Fruit fly (Drosophila melanogaster): Measurements from ENCODE around the gene Or33a.

Or33a gene

dm6 chr2L:11902483-11902882, 31.8 kb upstream of the Or33a start (continued):
- TF ChIP-seq z (GFP tag; IDR thresholded peaks at IDR 0.05) (no peak), CG15514 (GFP tag; optimal IDR thresholded peaks at IDR 0.05) (peak; percentile 23), CG12659 (GFP tag; optimal IDR thresholded peaks at IDR 0.05) (peak; percentile 3), CG13123 (GFP tag; optimal IDR thresholded peaks at IDR 0.05) (no peak), tap (tag; optimal IDR thresholded peaks at IDR 0.05) (no peak), CG1529 (GFP tag; optimal IDR thresholded peaks at IDR 0.05) (no peak), Ssrp (tag; optimal IDR thresholded peaks at IDR 0.05) (no peak), ci (GFP tag; IDR thresholded peaks at IDR 0.05) (0 out of 3 replicates have a peak, but pooled peaks have one; percentile 41), lab (GFP tag; optimal IDR thresholded peaks at IDR 0.05) (peak; percentile 69), CG4730 (GFP tag; IDR thresholded peaks at IDR 0.05) (no peak), NfI (GFP tag; optimal IDR thresholded peaks at IDR 0.05) (peak; percentile 34), Opbp (GFP tag; IDR thresholded peaks at IDR 0.05; ENCODE audit: partially characterized antibody) (no peak), CG18619 (GFP tag; optimal IDR thresholded peaks at IDR 0.05) (peak; percentile 22), Side (GFP tag; optimal IDR thresholded peaks at IDR 0.05) (no peak), gt (GFP tag; IDR thresholded peaks at IDR 0.05) (no peak), tna (GFP tag; IDR thresholded peaks at IDR 0.05; ENCODE audit: partially characterized antibody) (no peak), Atf6 (GFP tag; IDR thresholded peaks at IDR 0.05) (0 out of 2 replicates have a peak, but pooled peaks have one; percentile 19), D19B (GFP tag; optimal IDR thresholded peaks at IDR 0.05) (peak; percentile 8), Hmx (GFP tag; optimal IDR thresholded peaks at IDR 0.05) (no peak), bab2 (GFP tag; optimal IDR thresholded peaks at IDR 0.05) (no peak), CG8478 (optimal IDR thresholded peaks at IDR 0.05) (no peak), D19A (tag; optimal IDR thresholded peaks at IDR 0.05) (no peak), CG6689 (GFP tag; IDR thresholded peaks at IDR 0.05) (peak; percentile 47; the same call in 1 of the 2 replicates), Dfd (GFP tag; optimal IDR thresholded peaks at IDR 0.05) (no peak), Fer3 (tag; optimal IDR thresholded peaks at IDR 0.05) (peak; percentile 33), CG12104 (GFP tag; optimal IDR thresholded peaks at IDR 0.05) (no peak), dmrt99B (tag; optimal IDR thresholded peaks at IDR 0.05) (peak; percentile 21), lov (optimal IDR thresholded peaks at IDR 0.05) (no peak), lov (GFP tag; IDR thresholded peaks at IDR 0.05) (no peak), CoRest (tag; optimal IDR thresholded peaks at IDR 0.05) (peak; percentile 19), ato (GFP tag; IDR thresholded peaks at IDR 0.05; ENCODE audit: partially characterized antibody) (no peak), CG10366 (GFP tag; IDR thresholded peaks at IDR 0.05) (no peak; the same call in 1 of the 2 replicates), Doc3 (GFP tag; IDR thresholded peaks at IDR 0.05; ENCODE audit: partially characterized antibody) (no peak), Hand (GFP tag; optimal IDR thresholded peaks at IDR 0.05) (no peak), en (GFP tag; optimal IDR thresholded peaks at IDR 0.05) (no peak), CG10321 (GFP tag; IDR thresholded peaks at IDR 0.05) (no peak), vfl (GFP tag; optimal IDR thresholded peaks at IDR 0.05) (no peak), CG7839 (tag; optimal IDR thresholded peaks at IDR 0.05) (peak; percentile 40), klu (GFP tag; IDR thresholded peaks at IDR 0.05) (no peak), Ets65A (GFP tag) (no peak), CG10959 (GFP tag; IDR thresholded peaks at IDR 0.05) (no peak), Bgb (GFP tag; IDR thresholded peaks at IDR 0.05; ENCODE audit: partially characterized antibody) (no peak), Hsf (GFP tag; optimal IDR thresholded peaks at IDR 0.05) (no peak), mld (GFP tag; IDR thresholded peaks at IDR 0.05; ENCODE audit: partially characterized antibody) (no peak), CG9437 (GFP tag; optimal IDR thresholded peaks at IDR 0.05) (no peak), CG14667 (GFP tag; IDR thresholded peaks at IDR 0.05) (no peak), CG9817 (tag; optimal IDR thresholded peaks at IDR 0.05) (peak; percentile 11), CG6272 (GFP tag; IDR thresholded peaks at IDR 0.05) (no peak), CG14441 (GFP tag; IDR thresholded peaks at IDR 0.05) (peak; percentile 49; the same call in 1 of the 2 replicates), ewg (GFP tag; optimal IDR thresholded peaks at IDR 0.05) (no peak), fd3F (GFP tag; optimal IDR thresholded peaks at IDR 0.05) (peak; percentile 30), CG7357 (GFP tag; IDR thresholded peaks at IDR 0.05) (no peak)

Data from whole organism, embryonic.